Fruit fly (Drosophila melanogaster) whole organism, prepupa: Measurements from ENCODE around the gene Phb1.

Experiments
- CG6276 ChIP-seq: fragments of 200-800 bp; sonication (Bioruptor generic); optimal IDR thresholded peaks from 2 replicates; lab custom pipeline; 2017; ENCODE audit warnings: missing biosample characterization, mild to moderate bottlenecking, missing genetic modification characterization
- CG6854 ChIP-seq: fragments of 200-800 bp; sonication (Bioruptor generic); optimal IDR thresholded peaks from 2 replicates; lab custom pipeline; 2017; ENCODE audit warnings: missing biosample characterization, mild to moderate bottlenecking, missing genetic modification characterization
- Eip93F ChIP-seq: fragments of 200-800 bp; sonication (Bioruptor generic); optimal IDR thresholded peaks from 2 replicates; lab custom pipeline; 2016; ENCODE audit warnings: missing biosample characterization, mild to moderate bottlenecking, missing genetic modification characterization
- Smox ChIP-seq: fragments of 200-800 bp; sonication (Bioruptor generic); optimal IDR thresholded peaks from 3 replicates; lab custom pipeline; 2016; ENCODE audit warnings: missing biosample characterization, missing genetic modification characterization
- Sox102F ChIP-seq: fragments of 200-800 bp; sonication (Bioruptor generic); optimal IDR thresholded peaks from 2 replicates; lab custom pipeline; 2016; ENCODE audit warnings: missing biosample characterization, mild to moderate bottlenecking, missing genetic modification characterization
- dac ChIP-seq: fragments of 200-800 bp; sonication (Bioruptor generic); optimal IDR thresholded peaks from 2 replicates; lab custom pipeline; 2017; ENCODE audit warnings: missing biosample characterization, mild to moderate bottlenecking, missing genetic modification characterization

DNA sequence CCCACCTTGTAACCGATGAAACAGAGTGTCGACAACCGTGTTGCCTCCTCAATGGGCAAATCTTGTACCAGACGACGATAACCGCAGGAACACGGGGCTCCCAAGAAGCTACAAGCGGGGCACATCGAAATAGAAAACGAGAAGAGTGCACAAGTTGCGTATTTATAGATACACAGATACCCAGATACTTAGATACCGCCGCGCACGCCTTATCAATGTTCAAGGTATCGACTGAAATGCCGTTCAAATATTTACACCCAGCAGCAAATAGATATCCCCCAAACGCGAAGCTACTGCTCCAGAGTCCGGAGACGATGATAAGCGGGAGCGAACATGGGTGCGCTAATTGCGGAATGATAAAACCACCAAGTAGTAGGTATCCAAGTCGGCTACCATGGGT, 25.0 kb downstream of the Phb1 start:
- TF ChIP-seq CG6854 (GFP tag; lab: Kevin White, UChicago) (no peak), Smox (GFP tag; lab: Kevin White, UChicago) (no peak), dac (GFP tag; lab: Kevin White, UChicago) (no peak), Sox102F (GFP tag; lab: Kevin White, UChicago) (no peak), Eip93F (GFP tag; lab: Kevin White, UChicago) (no peak), CG6276 (GFP tag; lab: Kevin White, UChicago) (no peak)
